Worm (Caenorhabditis elegans): ENCODE results near the gene F37C4.6.

- no peak for TF ChIP-seq pha-4 (tag; optimal IDR thresholded peaks at IDR 0.05)
- TF ChIP-seq elt-2 (tag; optimal IDR thresholded peaks at IDR 0.05) = no peak
- TF ChIP-seq fax-1 (tag; optimal IDR thresholded peaks at IDR 0.05) = no peak
- no peak for TF ChIP-seq ama-1 (optimal IDR thresholded peaks at IDR 0.05)
- TF ChIP-seq npax-4 (tag; optimal IDR thresholded peaks at IDR 0.05) = no peak
- TF ChIP-seq ets-4 (tag; optimal IDR thresholded peaks at IDR 0.05) = no peak
- no peak for TF ChIP-seq dmd-4 (tag; optimal IDR thresholded peaks at IDR 0.05; ENCODE audit: borderline replicate concordance)
These were observed 16.6 kb upstream of the F37C4.6 start, which contains the start of gene dct-8 for ce11 chrIV:3894770-3895169.
